Fruit fly (Drosophila melanogaster) whole organism, prepupa: Measurements from ENCODE around the gene CG18586.

Source experiments
- Blimp-1 ChIP-seq: fragments of 200-800 bp; sonication (Bioruptor generic); optimal IDR thresholded peaks from 3 replicates; lab custom pipeline; 2017; ENCODE audit warnings: missing biosample characterization, missing genetic modification characterization, mild to moderate bottlenecking, moderate library complexity, missing genetic modification reagents
- CG10631 ChIP-seq: fragments of 200-800 bp; sonication (Bioruptor generic); optimal IDR thresholded peaks from 2 replicates; lab custom pipeline; 2016; ENCODE audit warnings: missing biosample characterization, missing genetic modification characterization
- CG10669 ChIP-seq: fragments of 200-800 bp; sonication (Bioruptor generic); optimal IDR thresholded peaks from 3 replicates; lab custom pipeline; 2018; ENCODE audit warnings: missing biosample characterization, mild to moderate bottlenecking, missing genetic modification characterization, moderate library complexity
- CG11762 ChIP-seq: fragments of 200-800 bp; sonication (Bioruptor generic); optimal IDR thresholded peaks from 3 replicates; lab custom pipeline; 2016; ENCODE audit warnings: missing biosample characterization, missing genetic modification characterization; ENCODE audit not compliant: insufficient read depth
- CG11902 ChIP-seq: fragments of 200-800 bp; sonication (Bioruptor generic); optimal IDR thresholded peaks from 3 replicates; lab custom pipeline; 2016; ENCODE audit warnings: missing biosample characterization, missing genetic modification characterization
- CG15336 ChIP-seq: fragments of 200-800 bp; sonication (Bioruptor generic); IDR thresholded peaks from 2 replicates; pipeline ENCODE4 v1.3.6; 2022; ENCODE audit warnings: missing biosample characterization, missing genetic modification characterization
- CG1621 ChIP-seq: fragments of 200-800 bp; sonication (Bioruptor generic); optimal IDR thresholded peaks from 3 replicates; lab custom pipeline; 2018; ENCODE audit warnings: missing biosample characterization, mild to moderate bottlenecking, missing genetic modification characterization
- CG16779 ChIP-seq: fragments of 200-800 bp; sonication (Bioruptor generic); optimal IDR thresholded peaks from 3 replicates; lab custom pipeline; 2017; ENCODE audit warnings: missing biosample characterization, mild to moderate bottlenecking, missing genetic modification characterization
- CG34406 ChIP-seq: fragments of 200-800 bp; sonication (Bioruptor generic); optimal IDR thresholded peaks from 3 replicates; lab custom pipeline; 2016; ENCODE audit warnings: missing biosample characterization, missing genetic modification characterization
- CG3919 ChIP-seq: fragments of 200-800 bp; sonication (Bioruptor generic); optimal IDR thresholded peaks from 3 replicates; lab custom pipeline; 2016; ENCODE audit warnings: missing biosample characterization, missing genetic modification characterization
- CG4318 ChIP-seq: fragments of 200-800 bp; sonication (Bioruptor generic); optimal IDR thresholded peaks from 3 replicates; lab custom pipeline; 2017; ENCODE audit warnings: missing biosample characterization, mild to moderate bottlenecking, missing genetic modification characterization
- CG6163 ChIP-seq: fragments of 200-800 bp; sonication (Bioruptor generic); IDR thresholded peaks from 3 replicates; pipeline ENCODE4 v1.3.6; 2022; ENCODE audit warnings: missing biosample characterization, missing genetic modification characterization
- CG6276 ChIP-seq: fragments of 200-800 bp; sonication (Bioruptor generic); optimal IDR thresholded peaks from 2 replicates; lab custom pipeline; 2017; ENCODE audit warnings: missing biosample characterization, mild to moderate bottlenecking, missing genetic modification characterization
- CG6854 ChIP-seq: fragments of 200-800 bp; sonication (Bioruptor generic); optimal IDR thresholded peaks from 2 replicates; lab custom pipeline; 2017; ENCODE audit warnings: missing biosample characterization, mild to moderate bottlenecking, missing genetic modification characterization
- CG7368 ChIP-seq: fragments of 200-800 bp; sonication (Bioruptor generic); optimal IDR thresholded peaks from 3 replicates; lab custom pipeline; 2016; ENCODE audit warnings: missing biosample characterization, missing genetic modification characterization
- CG8119 ChIP-seq: fragments of 200-800 bp; sonication (Bioruptor generic); IDR thresholded peaks from 3 replicates; pipeline ENCODE4 v1.3.6; 2022; ENCODE audit warnings: missing biosample characterization, missing genetic modification characterization
- CG8319 ChIP-seq: fragments of 200-800 bp; sonication (Bioruptor generic); optimal IDR thresholded peaks from 3 replicates; lab custom pipeline; 2016; ENCODE audit warnings: missing biosample characterization, missing genetic modification characterization
- CG8632 ChIP-seq: fragments of 200-800 bp; sonication (Bioruptor generic); optimal IDR thresholded peaks from 3 replicates; lab custom pipeline; 2016; ENCODE audit warnings: missing biosample characterization, missing genetic modification characterization
- Eip75B ChIP-seq: fragments of 200-800 bp; sonication (Bioruptor generic); optimal IDR thresholded peaks from 3 replicates; lab custom pipeline; 2016; ENCODE audit warnings: missing biosample characterization, missing genetic modification characterization
- Eip78C ChIP-seq: fragments of 200-800 bp; sonication (Bioruptor generic); peaks from one replicate; lab custom pipeline; 2016; ENCODE audit warnings: missing biosample characterization, missing genetic modification characterization
- Ets21C ChIP-seq: fragments of 200-800 bp; sonication (Bioruptor generic); optimal IDR thresholded peaks from 3 replicates; lab custom pipeline; 2016; ENCODE audit warnings: missing biosample characterization, missing genetic modification characterization
- Gug ChIP-seq: fragments of 200-800 bp; sonication (Bioruptor generic); IDR thresholded peaks from 2 replicates; pipeline ENCODE4 v1.3.6; 2022; ENCODE audit warnings: missing biosample characterization, missing genetic modification characterization
- Hr39 ChIP-seq: fragments of 200-800 bp; sonication (Bioruptor generic); optimal IDR thresholded peaks from 2 replicates; lab custom pipeline; 2016; ENCODE audit warnings: missing biosample characterization, missing genetic modification characterization
- Hr4 ChIP-seq: fragments of 200-800 bp; sonication (Bioruptor generic); optimal IDR thresholded peaks from 3 replicates; lab custom pipeline; 2016; ENCODE audit warnings: missing biosample characterization, missing genetic modification characterization
- Met ChIP-seq: fragments of 200-800 bp; sonication (Bioruptor generic); optimal IDR thresholded peaks from 3 replicates; lab custom pipeline; 2016; ENCODE audit warnings: missing biosample characterization, missing genetic modification characterization
- OdsH ChIP-seq: fragments of 200-800 bp; sonication (Bioruptor generic); optimal IDR thresholded peaks from 3 replicates; lab custom pipeline; 2016; ENCODE audit warnings: missing biosample characterization, missing genetic modification characterization
- Smox ChIP-seq: fragments of 200-800 bp; sonication (Bioruptor generic); optimal IDR thresholded peaks from 3 replicates; lab custom pipeline; 2016; ENCODE audit warnings: missing biosample characterization, missing genetic modification characterization
- Sox102F ChIP-seq: fragments of 200-800 bp; sonication (Bioruptor generic); optimal IDR thresholded peaks from 2 replicates; lab custom pipeline; 2016; ENCODE audit warnings: missing biosample characterization, mild to moderate bottlenecking, missing genetic modification characterization
- acj6 ChIP-seq: fragments of 200-800 bp; sonication (Bioruptor generic); optimal IDR thresholded peaks from 3 replicates; lab custom pipeline; 2016; ENCODE audit warnings: missing biosample characterization, missing genetic modification characterization
- cyc ChIP-seq: fragments of 200-800 bp; sonication (Bioruptor generic); optimal IDR thresholded peaks from 3 replicates; lab custom pipeline; 2016; ENCODE audit warnings: missing biosample characterization, missing genetic modification characterization
- dac ChIP-seq: fragments of 200-800 bp; sonication (Bioruptor generic); optimal IDR thresholded peaks from 2 replicates; lab custom pipeline; 2017; ENCODE audit warnings: missing biosample characterization, mild to moderate bottlenecking, missing genetic modification characterization
- dsx ChIP-seq: fragments of 200-800 bp; optimal IDR thresholded peaks from 3 replicates; lab custom pipeline; 2019; ENCODE audit warnings: missing biosample characterization, mild to moderate bottlenecking, missing genetic modification characterization, moderate library complexity; ENCODE audit not compliant: poor library complexity, severe bottlenecking
- esn ChIP-seq: fragments of 200-800 bp; sonication (Bioruptor generic); optimal IDR thresholded peaks from 2 replicates; lab custom pipeline; 2016; ENCODE audit warnings: missing biosample characterization, mild to moderate bottlenecking, missing genetic modification characterization, moderate library complexity
- fd59A ChIP-seq: fragments of 200-800 bp; sonication (Bioruptor generic); optimal IDR thresholded peaks from 2 replicates; lab custom pipeline; 2017; ENCODE audit warnings: missing biosample characterization, mild to moderate bottlenecking, missing genetic modification characterization, missing genetic modification reagents
- lz ChIP-seq: fragments of 200-800 bp; sonication (Bioruptor generic); optimal IDR thresholded peaks from 3 replicates; lab custom pipeline; 2016; ENCODE audit warnings: missing biosample characterization, missing genetic modification characterization
- net ChIP-seq: fragments of 200-800 bp; sonication (Bioruptor generic); optimal IDR thresholded peaks from 3 replicates; lab custom pipeline; 2016; ENCODE audit warnings: missing biosample characterization, missing genetic modification characterization
- pdm3 ChIP-seq: fragments of 200-800 bp; sonication (Bioruptor generic); optimal IDR thresholded peaks from 3 replicates; lab custom pipeline; 2016; ENCODE audit warnings: missing biosample characterization, missing genetic modification characterization
- salr ChIP-seq, 2 experiments: fragments of 200-800 bp; sonication (Bioruptor generic); optimal IDR thresholded peaks; 3 replicates each; lab custom pipeline; 2016 to 2018; ENCODE audit warnings: missing biosample characterization in 2 of 2, missing genetic modification characterization in 2 of 2, mild to moderate bottlenecking in 1 of 2
- spab ChIP-seq: fragments of 200-800 bp; sonication (Bioruptor generic); optimal IDR thresholded peaks from 2 replicates; lab custom pipeline; 2017; ENCODE audit warnings: missing biosample characterization, mild to moderate bottlenecking, missing genetic modification characterization, missing genetic modification reagents
- topi ChIP-seq: fragments of 200-800 bp; sonication (Bioruptor generic); optimal IDR thresholded peaks from 3 replicates; lab custom pipeline; 2016; ENCODE audit warnings: missing biosample characterization, missing genetic modification characterization

CG18586 gene

dm6 chr3L:5828275-5828674, 44.8 kb upstream of the CG18586 start:
- TF ChIP-seq Sox102F (GFP tag; lab: Kevin White, UChicago) (no peak), topi (GFP tag; lab: Kevin White, UChicago) (no peak), Hr4 (GFP tag; lab: Kevin White, UChicago) (no peak), CG6854 (GFP tag; lab: Kevin White, UChicago) (no peak), CG10631 (GFP tag; lab: Kevin White, UChicago) (no peak), CG11902 (GFP tag; lab: Kevin White, UChicago) (no peak), OdsH (no peak), acj6 (no peak), CG8319 (no peak), Blimp-1 (GFP tag; lab: Kevin White, UChicago) (no peak), CG15336 (GFP tag; lab: Robert Waterston, UW) (no peak)

dm6 chr3L:5828684-5829083, 44.4 kb upstream of the CG18586 start:
- TF ChIP-seq CG16779 (tag; lab: Kevin White, UChicago) (no peak), dsx (GFP tag; lab: Kevin White, UChicago) (no peak), Hr39 (GFP tag; lab: Kevin White, UChicago) (no peak), Ets21C (GFP tag; lab: Kevin White, UChicago) (no peak), CG11762 (GFP tag; lab: Kevin White, UChicago) (no peak), CG3919 (GFP tag; lab: Kevin White, UChicago) (no peak), cyc (no peak), CG1621 (no peak), net (GFP tag; lab: Kevin White, UChicago) (no peak), Eip75B (GFP tag; lab: Kevin White, UChicago) (no peak), Eip78C (GFP tag; lab: Kevin White, UChicago) (no peak), dac (GFP tag; lab: Kevin White, UChicago) (no peak), CG4318 (GFP tag; lab: Kevin White, UChicago) (no peak), CG6276 (GFP tag; lab: Kevin White, UChicago) (no peak), Gug (GFP tag; lab: Robert Waterston, UW) (no peak), acj6 (no peak), Met (GFP tag; lab: Kevin White, UChicago) (no peak), CG10669 (GFP tag; lab: Kevin White, UChicago) (no peak), salr (GFP tag; optimal IDR thresholded peaks at IDR 0.05; lab: Kevin White, UChicago) (no peak)

DNA sequence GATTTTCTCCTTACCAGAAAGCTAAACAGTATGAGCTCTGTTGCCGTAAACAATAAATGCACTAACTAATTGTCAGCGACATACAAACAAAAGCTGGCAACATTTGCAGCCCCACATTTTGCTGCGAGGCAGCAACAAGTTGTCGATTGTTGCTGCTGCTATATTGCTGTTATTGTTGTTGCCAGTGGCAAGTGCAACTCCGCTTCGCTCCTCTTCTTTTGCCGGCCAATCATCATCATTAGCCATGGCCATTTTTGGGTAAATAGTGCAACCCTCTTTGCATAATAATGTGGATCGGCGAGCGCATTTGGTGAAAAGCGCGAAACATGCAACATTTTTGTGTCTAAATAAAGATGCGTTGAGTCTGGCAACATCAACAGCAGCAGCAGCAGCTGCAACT, 42.5 kb upstream of the CG18586 start:
- TF ChIP-seq CG3919 (GFP tag; lab: Kevin White, UChicago) = no peak
- no peak for TF ChIP-seq pdm3 (GFP tag; lab: Kevin White, UChicago)
- TF ChIP-seq spab (GFP tag; lab: Kevin White, UChicago) = no peak

- TF ChIP-seq Smox (GFP tag; lab: Kevin White, UChicago) (no peak), CG7368 (GFP tag; lab: Kevin White, UChicago) (no peak), Met (GFP tag; lab: Kevin White, UChicago) (no peak), CG8632 (GFP tag; lab: Kevin White, UChicago) (no peak), CG6854 (GFP tag; lab: Kevin White, UChicago) (no peak), Eip78C (GFP tag; lab: Kevin White, UChicago) (no peak), pdm3 (GFP tag; lab: Kevin White, UChicago) (no peak), lz (GFP tag; lab: Kevin White, UChicago) (no peak), fd59A (GFP tag; lab: Kevin White, UChicago) (no peak), dac (GFP tag; lab: Kevin White, UChicago) (no peak), CG11762 (GFP tag; lab: Kevin White, UChicago) (no peak), CG34406 (GFP tag; lab: Kevin White, UChicago) (no peak), esn (GFP tag; lab: Kevin White, UChicago) (no peak), CG6163 (GFP tag; lab: Robert Waterston, UW) (no peak), CG1621 (no peak), dsx (GFP tag; lab: Kevin White, UChicago) (no peak), CG8119 (no peak)
Observed at dm6 chr3L:5831890-5832289, 41.2 kb upstream of the CG18586 start.
